Fruit fly (Drosophila melanogaster): Measurements from ENCODE around the gene PSMG1.

PSMG1 gene

dm6 chr3R:5754594-5754993 lies 39.5 kb downstream of the PSMG1 start, which contains the start of gene Dcps (continued):
- TF ChIP-seq ab (GFP tag; optimal IDR thresholded peaks at IDR 0.05) (no peak), ttk (GFP tag; IDR thresholded peaks at IDR 0.05) (no peak), HmgD (GFP tag; optimal IDR thresholded peaks at IDR 0.05) (no peak), zen2 (GFP tag; IDR thresholded peaks at IDR 0.05; ENCODE audit: partially characterized antibody) (no peak), MESR4 (GFP tag; optimal IDR thresholded peaks at IDR 0.05) (peak; percentile 26), CG13624 (GFP tag; optimal IDR thresholded peaks at IDR 0.05) (no peak), hb (GFP tag; IDR thresholded peaks at IDR 0.05; ENCODE audit: partially characterized antibody) (no peak), Bgb (GFP tag; IDR thresholded peaks at IDR 0.05; ENCODE audit: partially characterized antibody) (0 out of 2 replicates have a peak, but pooled peaks have one; percentile 21), phol (tag; optimal IDR thresholded peaks at IDR 0.05) (peak; percentile 16), nmo (GFP tag; optimal IDR thresholded peaks at IDR 0.05) (peak; percentile 7), CG10321 (GFP tag; IDR thresholded peaks at IDR 0.05) (no peak), ewg (GFP tag; optimal IDR thresholded peaks at IDR 0.05) (no peak), CG9797 (GFP tag; optimal IDR thresholded peaks at IDR 0.05) (peak; percentile 64), ind (GFP tag; optimal IDR thresholded peaks at IDR 0.05) (no peak), Stat92E (GFP tag; optimal IDR thresholded peaks at IDR 0.05) (no peak), disco-r (GFP tag; optimal IDR thresholded peaks at IDR 0.05) (no peak), Sry-β (GFP tag; optimal IDR thresholded peaks at IDR 0.05) (peak; percentile 39), CG2129 (GFP tag; IDR thresholded peaks at IDR 0.05; ENCODE audit: partially characterized antibody) (no peak), sens-2 (GFP tag; IDR thresholded peaks at IDR 0.05) (no peak), CG14710 (tag; optimal IDR thresholded peaks at IDR 0.05) (peak; percentile 30), Dip3 (GFP tag; optimal IDR thresholded peaks at IDR 0.05) (no peak), H15 (GFP tag; IDR thresholded peaks at IDR 0.05) (no peak), CG7928 (GFP tag; optimal IDR thresholded peaks at IDR 0.05) (no peak), bab2 (GFP tag; optimal IDR thresholded peaks at IDR 0.05) (no peak), CG6813 (GFP tag; optimal IDR thresholded peaks at IDR 0.05) (no peak), jigr1 (GFP tag; IDR thresholded peaks at IDR 0.05) (no peak), Adf1 (GFP tag; IDR thresholded peaks at IDR 0.05) (no peak), CG10147 (GFP tag; optimal IDR thresholded peaks at IDR 0.05) (no peak), sima (GFP tag; optimal IDR thresholded peaks at IDR 0.05) (no peak), CG13287 (GFP tag; IDR thresholded peaks at IDR 0.05; ENCODE audit: partially characterized antibody) (peak; percentile 47), MBD-R2 (GFP tag; IDR thresholded peaks at IDR 0.05) (peak; percentile 81), CG7745 (tag; optimal IDR thresholded peaks at IDR 0.05) (no peak), Hr51 (GFP tag; optimal IDR thresholded peaks at IDR 0.05) (no peak), dpn (GFP tag; optimal IDR thresholded peaks at IDR 0.05) (no peak), CG8089 (GFP tag; optimal IDR thresholded peaks at IDR 0.05) (no peak), CG2712 (tag; optimal IDR thresholded peaks at IDR 0.05) (peak; percentile 6), CG7839 (tag; optimal IDR thresholded peaks at IDR 0.05) (no peak), CTCF (GFP tag; optimal IDR thresholded peaks at IDR 0.05) (no peak), CG8944 (GFP tag; optimal IDR thresholded peaks at IDR 0.05) (no peak), eyg (GFP tag; optimal IDR thresholded peaks at IDR 0.05) (no peak)

DNA sequence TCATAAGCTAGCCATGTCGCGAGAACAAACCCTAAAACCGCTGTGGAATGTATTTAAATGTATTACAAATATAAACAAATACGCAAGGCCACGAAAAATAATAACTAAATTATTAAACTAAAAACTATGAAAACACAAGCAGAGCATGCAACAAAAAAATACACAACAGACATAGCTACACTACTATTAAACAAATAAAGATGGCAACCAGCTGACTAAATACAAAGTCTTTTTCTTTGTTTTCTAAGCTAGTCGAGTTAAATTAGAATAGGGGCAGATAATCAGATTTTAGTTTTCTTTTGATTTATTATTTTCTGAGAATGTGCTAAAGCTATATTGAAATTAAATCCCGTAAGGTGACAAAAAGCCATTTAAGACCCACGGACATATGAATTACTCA lies 47.5 kb downstream of the PSMG1 start:
- TF ChIP-seq Dll (GFP tag; IDR thresholded peaks at IDR 0.05; ENCODE audit: partially characterized antibody) (no peak), CG32772 (GFP tag; IDR thresholded peaks at IDR 0.05) (no peak), Xbp1 (GFP tag; optimal IDR thresholded peaks at IDR 0.05) (no peak), Camta (GFP tag; optimal IDR thresholded peaks at IDR 0.05) (no peak), CG14441 (GFP tag; IDR thresholded peaks at IDR 0.05) (no peak), ara (GFP tag; IDR thresholded peaks at IDR 0.05) (no peak), H15 (GFP tag; IDR thresholded peaks at IDR 0.05) (no peak), repo (GFP tag; optimal IDR thresholded peaks at IDR 0.05) (no peak), sim (GFP tag; IDR thresholded peaks at IDR 0.05) (no peak), CG15011 (GFP tag; optimal IDR thresholded peaks at IDR 0.05) (no peak), fu2 (GFP tag; optimal IDR thresholded peaks at IDR 0.05) (no peak), mld (GFP tag; IDR thresholded peaks at IDR 0.05; ENCODE audit: partially characterized antibody) (no peak), ken (GFP tag; IDR thresholded peaks at IDR 0.05) (no peak), HmgD (GFP tag; optimal IDR thresholded peaks at IDR 0.05) (no peak), CG10321 (GFP tag; IDR thresholded peaks at IDR 0.05) (no peak), gro (GFP tag; optimal IDR thresholded peaks at IDR 0.05) (no peak)

Measured in whole organism, embryonic.